Worm (Caenorhabditis elegans): ENCODE data around the gene nhr-153.

DNA sequence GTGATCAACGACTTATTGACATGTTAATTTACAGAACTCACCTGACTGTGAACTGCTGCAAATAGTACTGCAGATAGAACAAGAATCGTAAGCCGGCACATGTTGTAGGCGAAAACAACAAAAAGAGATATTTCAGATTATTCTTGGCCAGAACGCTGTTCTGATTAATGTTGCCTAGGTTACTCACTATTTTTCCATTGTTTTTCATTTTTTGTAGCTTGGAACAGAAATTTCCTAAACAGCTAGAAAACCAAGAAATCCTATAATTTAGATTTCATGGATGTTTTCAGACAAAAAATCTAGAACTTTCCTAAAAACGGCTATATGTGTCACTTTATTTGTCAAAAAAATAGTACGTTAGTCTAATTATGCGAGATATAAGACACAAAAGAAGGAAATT is 50.5 kb downstream of the nhr-153 start, which contains the start of gene C27A7.9:
- no peak for TF ChIP-seq ztf-29 (GFP tag; IDR thresholded peaks at IDR 0.05)
- no peak for TF ChIP-seq flt-1 (GFP tag; IDR thresholded peaks at IDR 0.05)
- no peak for TF ChIP-seq ztf-23 (GFP tag; IDR thresholded peaks at IDR 0.05)
- no peak for TF ChIP-seq klf-2 (GFP tag; conservative IDR thresholded peaks at IDR 0.05)
